Worm (Caenorhabditis elegans) whole organism, L2 larva: ENCODE data around the gene dhhc-4.

Source experiments
- F13H6.1 ChIP-seq: sonication (generic microtip); optimal IDR thresholded peaks from 2 replicates; lab custom pipeline; 2016; ENCODE audit warnings: missing genetic modification characterization, missing compliant biosample characterization
- R02D3.7 ChIP-seq: fragments of 150-350 bp; optimal IDR thresholded peaks from 2 replicates; lab custom pipeline; 2014; ENCODE audit warnings: missing biosample characterization, missing genetic modification characterization
- Y55F3AM.14 ChIP-seq: fragments of 200-800 bp; sonication (Bioruptor generic); optimal IDR thresholded peaks from 2 replicates; lab custom pipeline; 2018; ENCODE audit warnings: mild to moderate bottlenecking, missing genetic modification characterization, missing compliant biosample characterization
- ZK546.5 ChIP-seq: sonication (generic microtip); optimal IDR thresholded peaks from 2 replicates; lab custom pipeline; 2017; ENCODE audit warnings: missing biosample characterization, missing genetic modification characterization
- aly-2 ChIP-seq: fragments of 150-350 bp; optimal IDR thresholded peaks from 2 replicates; lab custom pipeline; 2014; ENCODE audit warnings: missing biosample characterization, missing genetic modification characterization
- ama-1 ChIP-seq: fragments of 150-350 bp; optimal IDR thresholded peaks from 2 replicates; lab custom pipeline; 2018; ENCODE audit warnings: inconsistent platforms
- blmp-1 ChIP-seq: sonication (generic microtip); optimal IDR thresholded peaks from 2 replicates; lab custom pipeline; 2017; ENCODE audit warnings: missing genetic modification characterization, mild to moderate bottlenecking, missing compliant biosample characterization, antibody characterized with exemption, moderate library complexity; ENCODE audit not compliant: insufficient read depth
- ceh-16 ChIP-seq: fragments of 150-350 bp; optimal IDR thresholded peaks from 2 replicates; lab custom pipeline; 2014; ENCODE audit warnings: missing biosample characterization, missing genetic modification characterization
- ceh-82 ChIP-seq: fragments of 150-350 bp; optimal IDR thresholded peaks from 2 replicates; lab custom pipeline; 2014; ENCODE audit warnings: missing biosample characterization, missing genetic modification characterization
- crh-2 ChIP-seq: sonication (generic microtip); optimal IDR thresholded peaks from 2 replicates; lab custom pipeline; 2017; ENCODE audit warnings: missing biosample characterization, missing genetic modification characterization
- dmd-4 ChIP-seq: sonication (generic microtip); optimal IDR thresholded peaks from 2 replicates; lab custom pipeline; 2017; ENCODE audit warnings: missing biosample characterization, missing genetic modification characterization
- fos-1 ChIP-seq: fragments of 150-350 bp; optimal IDR thresholded peaks from 2 replicates; lab custom pipeline; 2014; ENCODE audit warnings: missing biosample characterization, missing genetic modification characterization
- gmeb-1 ChIP-seq: fragments of 150-350 bp; optimal IDR thresholded peaks from 2 replicates; lab custom pipeline; 2014; ENCODE audit warnings: missing biosample characterization, missing genetic modification characterization
- lin-11 ChIP-seq: fragments of 150-350 bp; sonication (generic microtip); optimal IDR thresholded peaks from 2 replicates; lab custom pipeline; 2014; ENCODE audit warnings: missing biosample characterization, missing genetic modification characterization, inconsistent platforms, mixed read lengths
- lin-13 ChIP-seq: fragments of 150-350 bp; optimal IDR thresholded peaks from 2 replicates; lab custom pipeline; 2014; ENCODE audit warnings: missing biosample characterization, missing genetic modification reagents, missing genetic modification characterization
- lin-39 ChIP-seq: fragments of 150-350 bp; optimal IDR thresholded peaks from 2 replicates; lab custom pipeline; 2014; ENCODE audit warnings: missing biosample characterization, missing genetic modification reagents, missing genetic modification characterization
- lsy-2 ChIP-seq, 2 experiments: fragments of 150-350 bp in 1 of 2; sonication (generic microtip) in 1 of 2; optimal IDR thresholded peaks; 2 replicates each; lab custom pipeline; 2014 to 2017; ENCODE audit warnings: missing biosample characterization in 2 of 2, missing genetic modification characterization in 2 of 2
- mab-5 ChIP-seq: fragments of 150-350 bp; optimal IDR thresholded peaks from 2 replicates; lab custom pipeline; 2014; ENCODE audit warnings: missing biosample characterization, missing genetic modification characterization
- nhr-10 ChIP-seq: sonication (generic microtip); optimal IDR thresholded peaks from 2 replicates; lab custom pipeline; 2017; ENCODE audit warnings: missing biosample characterization, missing genetic modification characterization
- nhr-11 ChIP-seq: fragments of 150-350 bp; optimal IDR thresholded peaks from 2 replicates; lab custom pipeline; 2014; ENCODE audit warnings: missing biosample characterization, missing genetic modification characterization
- nhr-12 ChIP-seq: fragments of 150-350 bp; optimal IDR thresholded peaks from 2 replicates; lab custom pipeline; 2014; ENCODE audit warnings: missing biosample characterization, missing genetic modification characterization
- nhr-21 ChIP-seq: fragments of 150-350 bp; optimal IDR thresholded peaks from 2 replicates; lab custom pipeline; 2014; ENCODE audit warnings: missing biosample characterization, missing genetic modification characterization
- nhr-23 ChIP-seq: fragments of 150-350 bp; optimal IDR thresholded peaks from 2 replicates; lab custom pipeline; 2014; ENCODE audit warnings: missing biosample characterization, missing genetic modification reagents, missing genetic modification characterization
- nhr-237 ChIP-seq: fragments of 150-350 bp; optimal IDR thresholded peaks from 2 replicates; lab custom pipeline; 2014; ENCODE audit warnings: missing biosample characterization, missing genetic modification characterization
- nhr-25 ChIP-seq: fragments of 150-350 bp; sonication (generic microtip); optimal IDR thresholded peaks from 3 replicates; lab custom pipeline; 2014; ENCODE audit warnings: missing biosample characterization, missing genetic modification characterization
- nhr-6 ChIP-seq: fragments of 150-350 bp; optimal IDR thresholded peaks from 2 replicates; lab custom pipeline; 2014; ENCODE audit warnings: missing biosample characterization, missing genetic modification characterization
- nhr-77 ChIP-seq: fragments of 150-350 bp; optimal IDR thresholded peaks from 2 replicates; lab custom pipeline; 2014; ENCODE audit warnings: missing biosample characterization, missing genetic modification characterization
- peb-1 ChIP-seq: fragments of 150-350 bp; optimal IDR thresholded peaks from 2 replicates; lab custom pipeline; 2014; ENCODE audit warnings: missing biosample characterization, missing genetic modification characterization
- sem-4 ChIP-seq: fragments of 150-350 bp; optimal IDR thresholded peaks from 2 replicates; lab custom pipeline; 2014; ENCODE audit warnings: missing biosample characterization, missing genetic modification reagents, missing genetic modification characterization
- skn-1 ChIP-seq: sonication (generic microtip); optimal IDR thresholded peaks from 2 replicates; lab custom pipeline; 2017; ENCODE audit warnings: missing biosample characterization, missing genetic modification characterization
- sma-3 ChIP-seq: sonication (generic microtip); optimal IDR thresholded peaks from 2 replicates; lab custom pipeline; 2016; ENCODE audit warnings: missing genetic modification reagents, missing genetic modification characterization, missing compliant biosample characterization
- sma-9 ChIP-seq, 2 experiments: fragments of 150-350 bp in 1 of 2; sonication (generic microtip) in 1 of 2; optimal IDR thresholded peaks; 2 replicates each; lab custom pipeline; 2014 to 2016; ENCODE audit warnings: missing genetic modification characterization in 2 of 2, mild to moderate bottlenecking in 1 of 2, missing biosample characterization in 1 of 2, missing compliant biosample characterization in 1 of 2, missing genetic modification reagents in 1 of 2, moderate library complexity in 1 of 2
- snpc-4 ChIP-seq: fragments of 150-350 bp; optimal IDR thresholded peaks from 2 replicates; lab custom pipeline; 2014; ENCODE audit warnings: missing biosample characterization, missing genetic modification characterization
- unc-39 ChIP-seq: fragments of 150-350 bp; optimal IDR thresholded peaks from 2 replicates; lab custom pipeline; 2014; ENCODE audit warnings: missing biosample characterization, missing genetic modification characterization
- unc-55 ChIP-seq: fragments of 150-350 bp; sonication (generic microtip); optimal IDR thresholded peaks from 3 replicates; lab custom pipeline; 2014; ENCODE audit warnings: missing biosample characterization, missing genetic modification reagents, missing genetic modification characterization
- ztf-1 ChIP-seq: fragments of 200-800 bp; sonication (Bioruptor generic); conservative IDR thresholded peaks from 2 replicates; pipeline ENCODE4 v1.3.6; 2022; ENCODE audit warnings: missing genetic modification characterization, missing compliant biosample characterization
- ztf-11 ChIP-seq: sonication (generic microtip); optimal IDR thresholded peaks from 2 replicates; lab custom pipeline; 2017; ENCODE audit warnings: missing biosample characterization, missing genetic modification characterization
- ztf-4 ChIP-seq: fragments of 150-350 bp; optimal IDR thresholded peaks from 2 replicates; lab custom pipeline; 2014; ENCODE audit warnings: missing biosample characterization, missing genetic modification characterization

Gene dhhc-4

ce11 chrIII:9843715-9844114 is 23.9 kb downstream of the dhhc-4 start, which contains the start of gene K11H3.5:
K11H3.5 (plus strand) TSS chrIII:9843768.
- TF ChIP-seq nhr-21 (tag; lab: Kevin White, UChicago) (no peak), lin-39 (tag; lab: Kevin White, UChicago) (no peak), nhr-10 (no peak), nhr-237 (no peak), ztf-4 (tag; lab: Kevin White, UChicago) (no peak), dmd-4 (tag; lab: Kevin White, UChicago) (no peak), nhr-23 (tag; lab: Kevin White, UChicago) (no peak), sma-3 (GFP tag; lab: Kevin White, UChicago) (no peak), unc-55 (GFP tag; lab: Kevin White, UChicago) (no peak), nhr-6 (no peak), fos-1 (tag; lab: Kevin White, UChicago) (no peak), nhr-12 (tag; lab: Kevin White, UChicago) (no peak), peb-1 (tag; lab: Kevin White, UChicago) (no peak), ceh-16 (tag; lab: Kevin White, UChicago) (no peak), ztf-1 (GFP tag; lab: Robert Waterston, UW) (no peak)

- no peak for TF ChIP-seq ceh-82 (tag; lab: Kevin White, UChicago)
- no peak for TF ChIP-seq nhr-11
- no peak for TF ChIP-seq ceh-16 (tag; lab: Kevin White, UChicago)
- no peak for TF ChIP-seq ztf-11 (tag; lab: Kevin White, UChicago)
- TF ChIP-seq ztf-1 (GFP tag; lab: Robert Waterston, UW): no peak
- no peak for TF ChIP-seq skn-1 (tag; lab: Kevin White, UChicago)
- TF ChIP-seq crh-2 (tag; lab: Kevin White, UChicago): no peak
- TF ChIP-seq nhr-77 (tag; lab: Kevin White, UChicago): no peak
- TF ChIP-seq, all 48 proteins: peak for 0
Measured at ce11 chrIII:9834888-9835287, 32.7 kb downstream of the dhhc-4 start, which contains the start of gene K11H3.8. K11H3.8 (plus strand) TSS chrIII:9835188.

- TF ChIP-seq mab-5 (tag; lab: Kevin White, UChicago): no peak
- TF ChIP-seq skn-1 (tag; lab: Kevin White, UChicago): no peak
- no peak for TF ChIP-seq nhr-25 (tag; lab: Kevin White, UChicago)
- TF ChIP-seq aly-2 (tag; lab: Kevin White, UChicago): no peak
- no peak for TF ChIP-seq sma-9 (GFP tag; optimal IDR thresholded peaks at IDR 0.05; lab: Kevin White, UChicago)
- no peak for TF ChIP-seq sma-9 (tag; optimal IDR thresholded peaks at IDR 0.05; lab: Kevin White, UChicago)
- TF ChIP-seq snpc-4 (tag; lab: Kevin White, UChicago): no peak
- TF ChIP-seq F13H6.1: no peak
- no peak for TF ChIP-seq nhr-21 (tag; lab: Kevin White, UChicago)
- no peak for TF ChIP-seq nhr-77 (tag; lab: Kevin White, UChicago)
- no peak for TF ChIP-seq lsy-2 (tag; optimal IDR thresholded peaks at IDR 0.05; lab: Kevin White, UChicago)
- no peak for TF ChIP-seq gmeb-1 (tag; lab: Kevin White, UChicago)
- no peak for TF ChIP-seq nhr-10
- no peak for TF ChIP-seq ZK546.5 (tag; lab: Kevin White, UChicago)
- TF ChIP-seq ztf-1 (GFP tag; lab: Robert Waterston, UW): no peak
- TF ChIP-seq nhr-237: no peak
- TF ChIP-seq dmd-4 (tag; lab: Kevin White, UChicago): no peak
- no peak for TF ChIP-seq unc-55 (GFP tag; lab: Kevin White, UChicago)
- TF ChIP-seq, all 48 proteins: peak for 0
Measured at ce11 chrIII:9832569-9832968, 35.0 kb downstream of the dhhc-4 start.

- TF ChIP-seq nhr-23 (tag; lab: Kevin White, UChicago) (no peak), lin-11 (tag; lab: Kevin White, UChicago) (no peak), Y55F3AM.14 (GFP tag; lab: Kevin White, UChicago) (no peak), ztf-1 (GFP tag; lab: Robert Waterston, UW) (no peak), blmp-1 (no peak), unc-39 (tag; lab: Kevin White, UChicago) (no peak), ceh-82 (tag; lab: Kevin White, UChicago) (no peak), nhr-21 (tag; lab: Kevin White, UChicago) (no peak), skn-1 (tag; lab: Kevin White, UChicago) (no peak), nhr-6 (no peak), nhr-11 (no peak), snpc-4 (tag; lab: Kevin White, UChicago) (no peak), lin-13 (GFP tag; lab: Kevin White, UChicago) (no peak), ama-1 (lab: Kevin White, UChicago) (no peak), sem-4 (tag; lab: Kevin White, UChicago) (no peak), R02D3.7 (no peak)
- TF ChIP-seq, all 48 proteins: peak for 0
Measured at ce11 chrIII:9830502-9830901, 37.1 kb downstream of the dhhc-4 start, which contains the start of gene ZK632.12. ZK632.12 (plus strand) TSS chrIII:9830802.
